Fruit fly (Drosophila melanogaster): ENCODE data around the gene Tace.

DNA sequence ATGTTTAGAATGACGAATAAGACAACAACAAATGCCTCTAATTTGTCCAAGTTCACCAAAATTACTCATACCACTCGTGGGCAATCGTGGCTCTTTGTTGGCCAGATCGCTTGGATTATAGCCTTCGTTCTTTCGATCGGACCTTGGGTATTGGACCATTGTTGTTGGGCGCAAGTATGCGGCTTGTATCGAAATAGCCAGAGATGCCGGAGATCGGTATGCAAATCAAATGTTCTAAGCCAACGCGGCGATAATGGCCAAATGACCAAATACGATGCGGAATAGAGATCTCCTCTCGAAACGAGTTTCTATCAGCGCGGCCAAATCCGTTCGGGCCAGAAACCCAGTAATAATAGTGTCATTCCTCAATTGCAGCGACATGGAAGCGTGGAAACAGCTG lies 15.1 kb upstream of the Tace start:
- TF ChIP-seq Dll (optimal IDR thresholded peaks at IDR 0.05) (no peak), pan (optimal IDR thresholded peaks at IDR 0.05) (no peak), psq (optimal IDR thresholded peaks at IDR 0.05) (no peak), usp (GFP tag; optimal IDR thresholded peaks at IDR 0.05) (no peak), CG8478 (optimal IDR thresholded peaks at IDR 0.05) (no peak)

Measured in whole organism.